Worm (Caenorhabditis elegans) whole organism, mixed stage, embryonic: ENCODE measurements around the gene npr-15.

ENCODE experiments used
- elt-3 ChIP-seq: fragments of 150-350 bp; optimal IDR thresholded peaks from 2 replicates; lab custom pipeline; 2014; ENCODE audit warnings: missing biosample characterization, missing genetic modification characterization
- tbx-8 ChIP-seq: fragments of 200-800 bp; sonication (Bioruptor generic); optimal IDR thresholded peaks from 2 replicates; lab custom pipeline; 2018; ENCODE audit warnings: mild to moderate bottlenecking, missing genetic modification characterization, moderate library complexity, missing compliant biosample characterization

DNA sequence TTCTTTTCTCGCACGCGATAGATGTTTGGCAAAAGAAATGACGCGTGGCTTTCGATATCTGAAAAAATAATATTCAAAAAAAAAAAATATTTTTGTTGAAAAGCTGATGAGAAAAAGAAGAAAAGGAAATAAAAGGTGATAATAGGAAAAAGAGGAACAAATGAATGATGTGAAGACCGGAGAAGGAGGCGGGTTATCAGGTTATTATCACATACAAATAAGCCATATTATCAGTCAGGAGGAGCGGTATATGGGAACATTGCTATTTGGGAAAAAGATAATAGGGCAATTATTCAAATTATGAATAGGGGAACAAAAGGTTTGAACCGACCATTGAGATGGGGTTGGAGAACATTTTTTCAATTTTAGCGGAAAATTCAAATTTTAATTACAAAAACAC, 20.3 kb downstream of the npr-15 start:
- TF ChIP-seq tbx-8 (GFP tag; lab: Kevin White, UChicago) (no peak), elt-3 (no peak)
